Fruit fly (Drosophila melanogaster) whole organism, embryonic: Measurements from ENCODE around the gene MESR6.

Experiments used
- ATbp ChIP-seq: fragments of 200-800 bp; sonication (Bioruptor generic); optimal IDR thresholded peaks from 2 replicates; lab custom pipeline; 2017; ENCODE audit warnings: missing biosample characterization, mild to moderate bottlenecking, missing genetic modification characterization, missing genetic modification reagents
- Abd-B ChIP-seq: fragments of 200-800 bp; sonication (Bioruptor generic); optimal IDR thresholded peaks from 2 replicates; lab custom pipeline; 2018; ENCODE audit warnings: missing biosample characterization, mild to moderate bottlenecking, missing genetic modification characterization, moderate library complexity
- B-H2 ChIP-seq: fragments of 200-800 bp; sonication (Bioruptor generic); optimal IDR thresholded peaks from 2 replicates; lab custom pipeline; 2018; ENCODE audit warnings: missing biosample characterization, mild to moderate bottlenecking, missing genetic modification characterization
- CG10979 ChIP-seq: fragments of 200-800 bp; sonication (Bioruptor generic); optimal IDR thresholded peaks from 2 replicates; lab custom pipeline; 2018; ENCODE audit warnings: missing biosample characterization, mild to moderate bottlenecking, missing genetic modification characterization, moderate library complexity
- CG11398 ChIP-seq: fragments of 200-800 bp; sonication (Bioruptor generic); optimal IDR thresholded peaks from 2 replicates; lab custom pipeline; 2016; ENCODE audit warnings: missing biosample characterization, missing genetic modification characterization
- CG12219 ChIP-seq: fragments of 200-800 bp; sonication (Bioruptor generic); optimal IDR thresholded peaks from 3 replicates; lab custom pipeline; 2018; ENCODE audit warnings: missing biosample characterization, mild to moderate bottlenecking, missing genetic modification characterization
- CG12391 ChIP-seq: fragments of 200-800 bp; sonication (Bioruptor generic); optimal IDR thresholded peaks from 3 replicates; lab custom pipeline; 2018; ENCODE audit warnings: missing biosample characterization, mild to moderate bottlenecking, missing genetic modification characterization, moderate library complexity
- CG12942 ChIP-seq: fragments of 200-800 bp; sonication (Bioruptor generic); optimal IDR thresholded peaks from 3 replicates; lab custom pipeline; 2016; ENCODE audit warnings: missing biosample characterization, missing genetic modification characterization
- CG15696 ChIP-seq: fragments of 200-800 bp; sonication (Bioruptor generic); optimal IDR thresholded peaks from 2 replicates; lab custom pipeline; 2019; ENCODE audit warnings: missing biosample characterization, mild to moderate bottlenecking, missing genetic modification characterization, moderate library complexity
- CG16863 ChIP-seq: fragments of 200-800 bp; sonication (Bioruptor generic); optimal IDR thresholded peaks from 3 replicates; lab custom pipeline; 2016; ENCODE audit warnings: missing biosample characterization, missing genetic modification characterization
- CG17802 ChIP-seq: fragments of 200-800 bp; sonication (Bioruptor generic); optimal IDR thresholded peaks from 2 replicates; lab custom pipeline; 2018; ENCODE audit warnings: missing biosample characterization, mild to moderate bottlenecking, missing genetic modification characterization, moderate library complexity
- CG18011 ChIP-seq: fragments of 200-800 bp; sonication (Bioruptor generic); optimal IDR thresholded peaks from 2 replicates; lab custom pipeline; 2017; ENCODE audit warnings: missing biosample characterization, missing genetic modification characterization, mild to moderate bottlenecking, moderate library complexity, missing genotype
- CG18262 ChIP-seq: fragments of 200-800 bp; optimal IDR thresholded peaks from 3 replicates; lab custom pipeline; 2019; ENCODE audit warnings: missing biosample characterization, mild to moderate bottlenecking, missing genetic modification characterization, moderate library complexity
- CG34422 ChIP-seq: fragments of 200-800 bp; sonication (Bioruptor generic); IDR thresholded peaks from 3 replicates; pipeline ENCODE4 v1.3.6; 2022; ENCODE audit warnings: missing biosample characterization, missing genetic modification characterization
- CG3838 ChIP-seq: fragments of 200-800 bp; sonication (Bioruptor generic); optimal IDR thresholded peaks from 3 replicates; lab custom pipeline; 2016; ENCODE audit warnings: missing biosample characterization, missing genetic modification characterization
- CG6175 ChIP-seq: fragments of 200-800 bp; sonication (Bioruptor generic); IDR thresholded peaks from 3 replicates; pipeline ENCODE4 v1.3.6; 2022; ENCODE audit warnings: missing biosample characterization, missing genetic modification characterization
- CG6683 ChIP-seq: fragments of 200-800 bp; sonication (Bioruptor generic); optimal IDR thresholded peaks from 2 replicates; lab custom pipeline; 2017; ENCODE audit warnings: missing biosample characterization, mild to moderate bottlenecking, missing genetic modification characterization, missing genetic modification reagents
- CG8359 ChIP-seq: fragments of 200-800 bp; sonication (Bioruptor generic); optimal IDR thresholded peaks from 2 replicates; lab custom pipeline; 2017; ENCODE audit warnings: missing biosample characterization, mild to moderate bottlenecking, missing genetic modification characterization, borderline replicate concordance
- CG8924 ChIP-seq: fragments of 200-800 bp; optimal IDR thresholded peaks from 3 replicates; lab custom pipeline; 2019; ENCODE audit warnings: missing biosample characterization, mild to moderate bottlenecking, missing genetic modification characterization, moderate library complexity
- CTCF ChIP-seq: fragments of 200-800 bp; sonication (Bioruptor generic); optimal IDR thresholded peaks from 2 replicates; lab custom pipeline; 2017; ENCODE audit warnings: missing biosample characterization, mild to moderate bottlenecking, missing genetic modification characterization, moderate library complexity
- Doc3 ChIP-seq: fragments of 200-800 bp; sonication (Bioruptor generic); IDR thresholded peaks from 3 replicates; pipeline ENCODE4 v1.3.6; 2022; ENCODE audit warnings: missing biosample characterization, missing genetic modification characterization; ENCODE audit not compliant: partially characterized antibody
- Dp ChIP-seq: fragments of 200-800 bp; sonication (Bioruptor generic); optimal IDR thresholded peaks from 2 replicates; lab custom pipeline; 2018; ENCODE audit warnings: missing biosample characterization, mild to moderate bottlenecking, missing genetic modification characterization, moderate library complexity
- HHEX ChIP-seq: fragments of 200-800 bp; sonication (Bioruptor generic); optimal IDR thresholded peaks from 3 replicates; lab custom pipeline; 2017; ENCODE audit warnings: missing biosample characterization, mild to moderate bottlenecking, missing genetic modification characterization, missing genetic modification reagents
- MESR4 ChIP-seq: fragments of 200-800 bp; sonication (Bioruptor generic); optimal IDR thresholded peaks from 2 replicates; lab custom pipeline; 2018; ENCODE audit warnings: missing biosample characterization, mild to moderate bottlenecking, missing genetic modification characterization, moderate library complexity
- MTF-1 ChIP-seq: fragments of 200-800 bp; sonication (Bioruptor generic); optimal IDR thresholded peaks from 2 replicates; lab custom pipeline; 2018; ENCODE audit warnings: missing biosample characterization, mild to moderate bottlenecking, missing genetic modification characterization, borderline replicate concordance
- NC2α ChIP-seq: fragments of 200-800 bp; sonication (Bioruptor generic); optimal IDR thresholded peaks from 2 replicates; lab custom pipeline; 2016; ENCODE audit warnings: missing biosample characterization, missing genetic modification characterization
- Sox102F ChIP-seq: fragments of 200-800 bp; sonication (Bioruptor generic); optimal IDR thresholded peaks from 2 replicates; lab custom pipeline; 2018; ENCODE audit warnings: missing biosample characterization, mild to moderate bottlenecking, missing genetic modification characterization, moderate library complexity
- Sry-β ChIP-seq: fragments of 200-800 bp; sonication (Bioruptor generic); optimal IDR thresholded peaks from 2 replicates; lab custom pipeline; 2018; ENCODE audit warnings: missing biosample characterization, mild to moderate bottlenecking, missing genetic modification characterization, moderate library complexity
- ap ChIP-seq: fragments of 200-800 bp; sonication (Bioruptor generic); IDR thresholded peaks from 2 replicates; pipeline ENCODE4 v1.3.6; 2022; ENCODE audit warnings: missing biosample characterization, missing genetic modification characterization
- az2 ChIP-seq: fragments of 200-800 bp; sonication (Bioruptor generic); optimal IDR thresholded peaks from 3 replicates; lab custom pipeline; 2016; ENCODE audit warnings: missing biosample characterization, missing genetic modification characterization
- bowl ChIP-seq: fragments of 200-800 bp; sonication (Bioruptor generic); IDR thresholded peaks from 2 replicates; pipeline ENCODE4 v1.3.6; 2022; ENCODE audit warnings: missing biosample characterization, missing genetic modification characterization
- cas ChIP-seq: fragments of 200-800 bp; sonication (Bioruptor generic); IDR thresholded peaks from 2 replicates; pipeline ENCODE4 v1.3.6; 2022; ENCODE audit warnings: missing biosample characterization, missing genetic modification characterization
- chif ChIP-seq, 2 experiments: fragments of 200-800 bp; sonication (Bioruptor generic); optimal IDR thresholded peaks; 3 replicates each; lab custom pipeline; 2016; ENCODE audit warnings: missing biosample characterization in 2 of 2, missing genetic modification characterization in 2 of 2
- chn ChIP-seq: fragments of 200-800 bp; sonication (Bioruptor generic); optimal IDR thresholded peaks from 2 replicates; lab custom pipeline; 2016; ENCODE audit warnings: missing biosample characterization, missing genetic modification characterization
- corto ChIP-seq: fragments of 200-800 bp; sonication (Bioruptor generic); optimal IDR thresholded peaks from 2 replicates; lab custom pipeline; 2016; ENCODE audit warnings: missing biosample characterization, mild to moderate bottlenecking, missing genetic modification characterization, moderate library complexity
- crc ChIP-seq: fragments of 200-800 bp; sonication (Bioruptor generic); optimal IDR thresholded peaks from 2 replicates; lab custom pipeline; 2016; ENCODE audit warnings: missing biosample characterization, missing genetic modification characterization
- dmrt11E ChIP-seq: fragments of 200-800 bp; sonication (Bioruptor generic); optimal IDR thresholded peaks from 3 replicates; lab custom pipeline; 2018; ENCODE audit warnings: missing biosample characterization, mild to moderate bottlenecking, missing genetic modification characterization, moderate library complexity
- en ChIP-seq: fragments of 200-800 bp; sonication (Bioruptor generic); optimal IDR thresholded peaks from 2 replicates; lab custom pipeline; 2016; ENCODE audit warnings: missing biosample characterization, missing genetic modification characterization
- fd102C ChIP-seq: fragments of 200-800 bp; sonication (Bioruptor generic); optimal IDR thresholded peaks from 2 replicates; lab custom pipeline; 2018; ENCODE audit warnings: missing biosample characterization, mild to moderate bottlenecking, missing genetic modification characterization, moderate library complexity
- fu2 ChIP-seq: fragments of 200-800 bp; sonication (Bioruptor generic); optimal IDR thresholded peaks from 2 replicates; lab custom pipeline; 2016; ENCODE audit warnings: missing biosample characterization, missing genetic modification characterization
- gcm ChIP-seq: fragments of 200-800 bp; sonication (Bioruptor generic); optimal IDR thresholded peaks from 2 replicates; lab custom pipeline; 2019; ENCODE audit warnings: missing biosample characterization, mild to moderate bottlenecking, missing genetic modification characterization, moderate library complexity
- her ChIP-seq: fragments of 200-800 bp; sonication (Bioruptor generic); optimal IDR thresholded peaks from 2 replicates; lab custom pipeline; 2016; ENCODE audit warnings: missing biosample characterization, missing genetic modification characterization
- mirr ChIP-seq: fragments of 200-800 bp; sonication (Bioruptor generic); optimal IDR thresholded peaks from 3 replicates; lab custom pipeline; 2018; ENCODE audit warnings: missing biosample characterization, mild to moderate bottlenecking, missing genetic modification characterization
- otp ChIP-seq: fragments of 200-800 bp; sonication (Bioruptor generic); IDR thresholded peaks from 3 replicates; pipeline ENCODE4, ENCODE4 v1.3.6; 2022; ENCODE audit warnings: missing biosample characterization, missing genetic modification characterization
- scrt ChIP-seq: fragments of 200-800 bp; sonication (Bioruptor generic); optimal IDR thresholded peaks from 2 replicates; lab custom pipeline; 2018; ENCODE audit warnings: missing biosample characterization, mild to moderate bottlenecking, missing genetic modification characterization, moderate library complexity
- sqz ChIP-seq: fragments of 200-800 bp; sonication (Bioruptor generic); optimal IDR thresholded peaks from 3 replicates; lab custom pipeline; 2018; ENCODE audit warnings: missing biosample characterization, mild to moderate bottlenecking, missing genetic modification characterization
- tll ChIP-seq, 2 experiments: fragments of 200-800 bp in 1 of 2; fragments of >200 bp in 1 of 2; sonication (Bioruptor generic) in 1 of 2; optimal IDR thresholded peaks; 2 replicates each; lab custom pipeline; 2017 to 2019; ENCODE audit warnings: missing biosample characterization in 2 of 2, missing genetic modification characterization in 2 of 2, mild to moderate bottlenecking in 1 of 2, moderate library complexity in 1 of 2
- wdn ChIP-seq: fragments of 200-800 bp; sonication (Bioruptor generic); IDR thresholded peaks from 2 replicates; pipeline ENCODE4 v1.3.6; 2022; ENCODE audit warnings: missing biosample characterization, missing genetic modification characterization

The MESR6 gene

DNA sequence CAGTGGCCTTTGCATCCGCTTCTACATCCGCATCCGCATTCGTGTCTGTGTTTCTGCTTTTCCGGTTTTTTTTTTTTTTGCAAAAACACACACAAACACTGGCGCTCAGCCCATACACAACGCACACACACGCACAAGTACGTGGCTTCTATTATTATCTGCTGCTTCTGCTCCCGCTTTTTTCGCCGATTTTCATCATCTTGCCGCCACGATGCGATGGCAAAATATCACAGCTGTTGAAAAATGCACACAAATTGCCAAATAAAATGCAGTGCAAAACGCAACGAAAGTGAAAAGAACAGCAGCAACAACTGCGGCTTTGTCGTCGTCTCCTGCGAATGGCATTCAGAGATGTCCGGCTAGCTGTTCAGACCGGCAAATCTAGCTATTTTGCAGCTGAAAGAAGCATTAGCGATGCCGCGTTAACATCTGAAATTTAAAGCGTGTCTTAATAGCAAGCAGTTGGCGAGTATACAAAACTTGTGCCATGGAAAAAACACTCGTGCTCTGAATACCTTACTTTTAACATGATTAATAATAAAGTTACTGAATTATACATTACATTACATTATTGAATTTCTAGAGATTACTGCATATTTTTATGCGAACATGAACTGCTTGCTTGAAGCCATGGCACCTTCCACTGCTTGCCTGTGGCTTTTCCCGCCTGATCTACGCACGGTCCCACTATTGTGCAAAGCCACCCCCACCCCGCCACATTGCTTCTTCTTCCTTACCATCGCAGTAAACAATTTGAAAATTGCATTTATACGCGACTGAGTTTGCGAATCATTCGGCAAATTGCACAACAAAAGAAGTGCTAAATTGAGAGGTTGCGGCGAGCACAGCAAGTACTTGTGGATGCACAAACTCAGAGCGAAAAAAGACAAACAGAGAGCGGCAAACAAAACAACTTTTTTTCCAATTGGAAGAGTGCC lies 29.7 kb upstream of the MESR6 start, which contains the start of the genes Ugt316A1 and Sfxn2 (continued):
- TF ChIP-seq CG12219 (no peak), CG17802 (no peak), CG10979 (tag; lab: Kevin White, UChicago) (peak; percentile 48), CG6175 (GFP tag; lab: Robert Waterston, UW) (no peak), chif (GFP tag; optimal IDR thresholded peaks at IDR 0.05; lab: Kevin White, UChicago) (peak in 1 of 2 experiments; percentile 50), corto (GFP tag; lab: Kevin White, UChicago) (no peak), bowl (GFP tag; lab: Robert Waterston, UW) (no peak), MTF-1 (GFP tag; lab: Kevin White, UChicago) (no peak), her (peak; percentile 2), NC2α (GFP tag; lab: Kevin White, UChicago) (no peak), gcm (GFP tag; lab: Kevin White, UChicago) (peak; percentile 16), HHEX (GFP tag; lab: Kevin White, UChicago) (no peak), MESR4 (GFP tag; lab: Kevin White, UChicago) (peak; percentile 83), CG12391 (tag; lab: Kevin White, UChicago) (peak; percentile 69), CG18262 (peak; percentile 39), CTCF (GFP tag; lab: Kevin White, UChicago) (peak; percentile 73), CG6683 (GFP tag; lab: Kevin White, UChicago) (no peak), wdn (GFP tag; lab: Robert Waterston, UW) (0 out of 2 replicates have a peak, but pooled peaks have one; percentile 48), CG15696 (peak; percentile 59), Doc3 (GFP tag; lab: Robert Waterston, UW) (no peak), az2 (GFP tag; lab: Kevin White, UChicago) (peak; percentile 24), chn (peak; percentile 61), mirr (GFP tag; lab: Kevin White, UChicago) (peak; percentile 4), CG11398 (GFP tag; lab: Kevin White, UChicago) (no peak), crc (GFP tag; lab: Kevin White, UChicago) (peak; percentile 20), CG12942 (GFP tag; lab: Kevin White, UChicago) (peak; percentile 30), CG16863 (GFP tag; lab: Kevin White, UChicago) (no peak), CG34422 (GFP tag; lab: Robert Waterston, UW) (peak; percentile 47), Sox102F (GFP tag; lab: Kevin White, UChicago) (no peak), CG8359 (GFP tag; lab: Kevin White, UChicago) (no peak), Sry-β (GFP tag; lab: Kevin White, UChicago) (peak; percentile 100), sqz (GFP tag; lab: Kevin White, UChicago) (peak; percentile 75), scrt (GFP tag; lab: Kevin White, UChicago) (peak; percentile 55), CG18011 (GFP tag; lab: Kevin White, UChicago) (no peak), tll (GFP tag; optimal IDR thresholded peaks at IDR 0.05; lab: Kevin White, UChicago) (peak; percentile 34 to 89), fd102C (no peak), CG3838 (GFP tag; lab: Kevin White, UChicago) (no peak), cas (GFP tag; lab: Robert Waterston, UW) (no peak), B-H2 (GFP tag; lab: Kevin White, UChicago) (peak; percentile 12), CG8924 (tag; lab: Kevin White, UChicago) (peak; percentile 40), ap (GFP tag; lab: Robert Waterston, UW) (no peak), en (no peak), ATbp (GFP tag; lab: Kevin White, UChicago) (no peak), dmrt11E (tag; lab: Kevin White, UChicago) (peak; percentile 45), fu2 (GFP tag; lab: Kevin White, UChicago) (no peak), Dp (GFP tag; lab: Kevin White, UChicago) (peak; percentile 63), Abd-B (GFP tag; lab: Kevin White, UChicago) (peak; percentile 72), otp (GFP tag; lab: Robert Waterston, UW) (0 out of 3 replicates have a peak, but pooled peaks have one; percentile 19)
